Worm (Caenorhabditis elegans): ENCODE measurements around the gene cogc-2.

The cogc-2 gene

DNA sequence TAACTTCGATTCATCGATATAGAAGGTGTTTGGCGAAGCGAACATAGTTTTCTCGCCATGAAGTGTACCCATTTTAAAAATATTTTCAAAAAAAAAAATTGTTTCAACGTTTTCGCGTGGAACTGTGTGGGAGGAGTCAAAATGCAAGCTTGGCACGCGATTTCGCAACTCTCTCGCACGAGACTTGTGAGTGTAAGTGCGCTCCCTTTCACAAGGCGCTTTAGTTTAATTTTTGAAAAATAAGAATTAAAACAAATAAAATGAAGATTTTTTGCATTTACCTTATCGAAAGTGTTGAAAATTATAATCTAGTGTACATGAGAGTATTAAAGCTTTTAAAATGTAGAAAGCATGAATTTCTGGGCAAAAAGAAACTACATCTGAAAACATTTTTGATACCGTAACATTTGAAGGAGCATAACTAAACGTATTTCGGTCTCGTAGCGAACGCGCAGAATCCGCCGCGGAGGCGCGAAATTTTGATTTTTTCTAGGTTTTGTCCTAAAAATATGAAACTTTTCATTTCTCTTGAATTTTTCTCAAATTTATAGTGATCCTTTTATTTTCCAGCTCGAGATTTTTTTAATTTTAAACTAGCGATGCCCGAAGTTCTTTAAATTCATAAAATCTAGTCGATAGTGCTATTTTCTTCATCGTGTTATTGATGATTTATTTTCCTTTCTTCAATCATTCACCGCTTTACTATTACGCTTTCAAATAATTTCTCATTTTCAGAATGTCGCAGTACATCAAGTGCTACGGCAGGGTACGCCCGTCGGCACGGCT is at the start of gene cogc-2, which contains the start of gene klp-18 (continued):
- TF ChIP-seq lin-14 (GFP tag; optimal IDR thresholded peaks at IDR 0.05) (peak; percentile 83), pag-3 (tag; optimal IDR thresholded peaks at IDR 0.05; ENCODE audit: borderline replicate concordance, insufficient read depth) (no peak), unc-30 (tag; optimal IDR thresholded peaks at IDR 0.05) (no peak), ceh-63 (GFP tag; optimal IDR thresholded peaks at IDR 0.05) (no peak), nhr-84 (tag; optimal IDR thresholded peaks at IDR 0.05) (no peak), alr-1 (tag; optimal IDR thresholded peaks at IDR 0.05; ENCODE audit: borderline replicate concordance) (no peak), sptf-1 (tag; optimal IDR thresholded peaks at IDR 0.05) (no peak), fkh-8 (tag; optimal IDR thresholded peaks at IDR 0.05) (peak; percentile 67), ceh-88 (GFP tag; IDR thresholded peaks at IDR 0.05) (peak; percentile 60; the same call in 1 of the 2 replicates), lin-13 (GFP tag; optimal IDR thresholded peaks at IDR 0.05) (peak; percentile 70), skn-1 (tag; optimal IDR thresholded peaks at IDR 0.05) (peak; percentile 95), fos-1 (tag; optimal IDR thresholded peaks at IDR 0.05) (peak; percentile 44), nhr-85 (tag) (peak; percentile 85), ztf-11 (tag; optimal IDR thresholded peaks at IDR 0.05) (peak in 1 of 2 experiments; percentile 63), ets-5 (GFP tag; IDR thresholded peaks at IDR 0.05) (no peak), mef-2 (tag; optimal IDR thresholded peaks at IDR 0.05) (no peak), ama-1 (optimal IDR thresholded peaks at IDR 0.05) (no peak), unc-86 (tag; optimal IDR thresholded peaks at IDR 0.05) (peak; percentile 83), snu-23 (GFP tag; optimal IDR thresholded peaks at IDR 0.05) (peak; percentile 91), ceh-8 (GFP tag; optimal IDR thresholded peaks at IDR 0.05) (peak; percentile 45), C04F5.9 (tag; optimal IDR thresholded peaks at IDR 0.05) (peak; percentile 52), efl-3 (GFP tag; optimal IDR thresholded peaks at IDR 0.05) (no peak), unc-98 (GFP tag; IDR thresholded peaks at IDR 0.05) (no peak), hlh-4 (tag; optimal IDR thresholded peaks at IDR 0.05) (no peak), nhr-12 (tag; optimal IDR thresholded peaks at IDR 0.05) (no peak), vab-15 (tag; optimal IDR thresholded peaks at IDR 0.05) (no peak), zip-4 (GFP tag; optimal IDR thresholded peaks at IDR 0.05) (peak; percentile 64), aha-1 (tag; optimal IDR thresholded peaks at IDR 0.05) (no peak), elt-2 (tag; optimal IDR thresholded peaks at IDR 0.05) (peak; percentile 50), nhr-77 (tag; optimal IDR thresholded peaks at IDR 0.05) (peak; percentile 68), grh-1 (GFP tag; IDR thresholded peaks at IDR 0.05) (peak; percentile 78), egl-13 (tag; optimal IDR thresholded peaks at IDR 0.05) (peak; percentile 74), mab-9 (GFP tag; IDR thresholded peaks at IDR 0.05) (peak; percentile 59), nhr-19 (GFP tag; conservative IDR thresholded peaks at IDR 0.05) (peak; percentile 90)

DNA sequence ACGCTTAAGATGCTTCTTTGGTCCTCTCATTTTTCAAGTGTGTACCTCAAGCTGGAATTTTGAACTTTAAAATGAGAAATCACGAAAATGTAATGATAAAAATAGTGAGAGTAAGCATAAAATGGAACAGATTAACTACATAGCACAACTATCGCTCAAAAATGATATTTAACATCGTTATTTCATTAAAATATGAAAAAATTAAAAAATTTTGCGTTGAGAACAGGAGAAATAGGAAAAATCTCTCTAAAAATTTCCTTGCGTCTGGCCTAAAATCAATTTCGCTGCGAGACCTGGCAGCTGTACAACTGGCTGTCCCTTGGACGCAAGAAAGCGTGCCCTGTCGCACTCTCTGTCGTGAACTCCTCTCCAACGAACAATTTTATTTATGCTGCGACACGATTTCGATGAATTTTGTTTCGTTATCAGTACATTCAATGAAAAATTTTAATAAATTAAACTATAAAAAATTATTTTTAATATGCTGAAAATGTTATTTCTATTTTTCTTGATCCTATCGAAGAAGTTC is 45.3 kb upstream of the cogc-2 start, which contains the start of gene rps-4:
rps-4 (minus strand) TSS at position 51 of the 529 bp plus-strand sequence.
- TF ChIP-seq nhr-12 (tag; optimal IDR thresholded peaks at IDR 0.05) (no peak), mep-1 (tag; optimal IDR thresholded peaks at IDR 0.05) (peak; percentile 96), snpc-4 (tag; optimal IDR thresholded peaks at IDR 0.05) (peak; percentile 81), mab-9 (GFP tag; IDR thresholded peaks at IDR 0.05) (no peak), dsc-1 (tag; optimal IDR thresholded peaks at IDR 0.05) (peak; percentile 80), irx-1 (tag; optimal IDR thresholded peaks at IDR 0.05) (peak; percentile 78), pqm-1 (tag; optimal IDR thresholded peaks at IDR 0.05) (no peak), fkh-8 (tag; optimal IDR thresholded peaks at IDR 0.05) (peak; percentile 90), nhr-85 (tag) (peak; percentile 90), ets-5 (GFP tag; IDR thresholded peaks at IDR 0.05) (no peak), vab-15 (tag; optimal IDR thresholded peaks at IDR 0.05) (no peak), alr-1 (tag; optimal IDR thresholded peaks at IDR 0.05; ENCODE audit: borderline replicate concordance) (no peak), tlp-1 (tag; optimal IDR thresholded peaks at IDR 0.05) (no peak), nhr-71 (tag; optimal IDR thresholded peaks at IDR 0.05) (peak; percentile 95), pax-3 (tag; optimal IDR thresholded peaks at IDR 0.05) (peak; percentile 68), C16A3.4 (tag; optimal IDR thresholded peaks at IDR 0.05) (peak; percentile 95), unc-86 (tag; optimal IDR thresholded peaks at IDR 0.05) (peak; percentile 83), nhr-76 (tag; optimal IDR thresholded peaks at IDR 0.05) (no peak), efl-3 (GFP tag; optimal IDR thresholded peaks at IDR 0.05) (no peak), ceh-82 (tag; optimal IDR thresholded peaks at IDR 0.05) (peak; percentile 74 to 95 (median 74)), egl-13 (tag; optimal IDR thresholded peaks at IDR 0.05) (peak; percentile 82), lin-39 (tag; optimal IDR thresholded peaks at IDR 0.05) (peak; percentile 59), lsy-2 (tag; optimal IDR thresholded peaks at IDR 0.05) (peak; percentile 91 to 95), isw-1 (GFP tag; IDR thresholded peaks at IDR 0.05) (peak; percentile 90), nhr-11 (tag; optimal IDR thresholded peaks at IDR 0.05) (peak; percentile 65), nhr-90 (tag; optimal IDR thresholded peaks at IDR 0.05; ENCODE audit: poor library complexity) (peak; percentile 89)
